Worm (Caenorhabditis elegans) whole organism, late embryonic: ENCODE data around the gene fpn-1.2.

Experiments
- K09A11.1 ChIP-seq: sonication (generic microtip); optimal IDR thresholded peaks from 2 replicates; lab custom pipeline; 2017; ENCODE audit warnings: antibody characterized with exemption, mild to moderate bottlenecking, missing genetic modification characterization, missing compliant biosample characterization; ENCODE audit not compliant: insufficient read depth
- ahr-1 ChIP-seq: sonication (generic microtip); optimal IDR thresholded peaks from 2 replicates; lab custom pipeline; 2016; ENCODE audit warnings: missing genetic modification characterization, missing compliant biosample characterization
- ceh-14 ChIP-seq: sonication (generic microtip); optimal IDR thresholded peaks from 2 replicates; lab custom pipeline; 2016; ENCODE audit warnings: missing genotype, missing genetic modification characterization, missing compliant biosample characterization
- ceh-18 ChIP-seq: sonication (generic microtip); optimal IDR thresholded peaks from 2 replicates; lab custom pipeline; 2016; ENCODE audit warnings: missing genetic modification characterization, missing compliant biosample characterization
- ceh-19 ChIP-seq: fragments of 200-800 bp; sonication (Bioruptor generic); optimal IDR thresholded peaks from 2 replicates; lab custom pipeline; 2018; ENCODE audit warnings: mild to moderate bottlenecking, missing genetic modification characterization, missing compliant biosample characterization
- ceh-2 ChIP-seq: sonication (generic microtip); optimal IDR thresholded peaks from 2 replicates; lab custom pipeline; 2016; ENCODE audit warnings: missing genotype, missing genetic modification characterization, missing compliant biosample characterization
- ceh-34 ChIP-seq: sonication (generic microtip); optimal IDR thresholded peaks from 2 replicates; lab custom pipeline; 2016; ENCODE audit warnings: mild to moderate bottlenecking, missing genetic modification characterization, missing compliant biosample characterization
- ceh-45 ChIP-seq: fragments of 200-800 bp; sonication (Bioruptor generic); IDR thresholded peaks from 2 replicates; pipeline ENCODE4 v1.3.6; 2022; ENCODE audit warnings: missing genetic modification reagents, missing genetic modification characterization, missing compliant biosample characterization
- ceh-48 ChIP-seq: sonication (generic microtip); optimal IDR thresholded peaks from 2 replicates; lab custom pipeline; 2016; ENCODE audit warnings: missing genetic modification characterization, inconsistent platforms, missing compliant biosample characterization
- ceh-6 ChIP-seq: fragments of 200-800 bp; sonication (Bioruptor generic); optimal IDR thresholded peaks from 2 replicates; lab custom pipeline; 2018; ENCODE audit warnings: mild to moderate bottlenecking, missing genetic modification characterization, missing compliant biosample characterization
- che-1 ChIP-seq: sonication (generic microtip); optimal IDR thresholded peaks from 2 replicates; lab custom pipeline; 2016; ENCODE audit warnings: mild to moderate bottlenecking, missing genetic modification characterization, missing compliant biosample characterization
- dmd-4 ChIP-seq: sonication (generic microtip); optimal IDR thresholded peaks from 2 replicates; lab custom pipeline; 2016; ENCODE audit warnings: borderline replicate concordance, missing genetic modification characterization, missing compliant biosample characterization
- dve-1 ChIP-seq: sonication (generic microtip); optimal IDR thresholded peaks from 2 replicates; lab custom pipeline; 2017; ENCODE audit warnings: antibody characterized with exemption, mild to moderate bottlenecking, missing genetic modification characterization, missing compliant biosample characterization
- elt-2 ChIP-seq: sonication (generic microtip); optimal IDR thresholded peaks from 2 replicates; lab custom pipeline; 2016; ENCODE audit warnings: missing genetic modification reagents, missing genetic modification characterization, missing compliant biosample characterization
- elt-4 ChIP-seq: sonication (generic microtip); optimal IDR thresholded peaks from 2 replicates; lab custom pipeline; 2016; ENCODE audit warnings: missing genetic modification characterization, missing compliant biosample characterization
- eyg-1 ChIP-seq: sonication (generic microtip); optimal IDR thresholded peaks from 2 replicates; lab custom pipeline; 2016; ENCODE audit warnings: missing genotype, missing genetic modification characterization, missing compliant biosample characterization
- fax-1 ChIP-seq: sonication (generic microtip); optimal IDR thresholded peaks from 2 replicates; lab custom pipeline; 2016; ENCODE audit warnings: missing genotype, missing genetic modification characterization, missing compliant biosample characterization
- fkh-10 ChIP-seq: fragments of 150-350 bp; optimal IDR thresholded peaks from 2 replicates; lab custom pipeline; 2014; ENCODE audit warnings: missing biosample characterization, missing genetic modification reagents, missing genetic modification characterization
- fkh-6 ChIP-seq: sonication (generic microtip); optimal IDR thresholded peaks from 2 replicates; lab custom pipeline; 2016; ENCODE audit warnings: missing genetic modification characterization, missing compliant biosample characterization
- gmeb-2 ChIP-seq: sonication (generic microtip); optimal IDR thresholded peaks from 2 replicates; lab custom pipeline; 2016; ENCODE audit warnings: missing genetic modification characterization, inconsistent platforms, missing compliant biosample characterization
- hlh-15 ChIP-seq: sonication (generic microtip); optimal IDR thresholded peaks from 2 replicates; lab custom pipeline; 2016; ENCODE audit warnings: missing genetic modification characterization, missing compliant biosample characterization
- hlh-30 ChIP-seq: sonication (generic microtip); optimal IDR thresholded peaks from 2 replicates; lab custom pipeline; 2017; ENCODE audit warnings: antibody characterized with exemption, missing genetic modification characterization, missing compliant biosample characterization; ENCODE audit not compliant: insufficient read depth
- hlh-8 ChIP-seq: sonication (generic microtip); optimal IDR thresholded peaks from 2 replicates; lab custom pipeline; 2016; ENCODE audit warnings: missing genotype, missing genetic modification characterization, missing compliant biosample characterization
- lin-11 ChIP-seq: fragments of 200-800 bp; sonication (Bioruptor generic); optimal IDR thresholded peaks from 2 replicates; lab custom pipeline; 2018; ENCODE audit warnings: mild to moderate bottlenecking, missing genetic modification characterization, missing compliant biosample characterization
- mec-3 ChIP-seq: sonication (generic microtip); optimal IDR thresholded peaks from 2 replicates; lab custom pipeline; 2016; ENCODE audit warnings: borderline replicate concordance, missing genetic modification characterization, missing compliant biosample characterization
- nhr-11 ChIP-seq: fragments of 150-350 bp; optimal IDR thresholded peaks from 2 replicates; lab custom pipeline; 2014; ENCODE audit warnings: missing biosample characterization, missing genetic modification characterization
- nhr-232 ChIP-seq: sonication (generic microtip); optimal IDR thresholded peaks from 2 replicates; lab custom pipeline; 2016; ENCODE audit warnings: missing genetic modification characterization, missing compliant biosample characterization
- odd-2 ChIP-seq: sonication (generic microtip); optimal IDR thresholded peaks from 2 replicates; lab custom pipeline; 2017; ENCODE audit warnings: antibody characterized with exemption, mild to moderate bottlenecking, missing genetic modification characterization, missing compliant biosample characterization
- pag-3 ChIP-seq: sonication (generic microtip); optimal IDR thresholded peaks from 2 replicates; lab custom pipeline; 2016; ENCODE audit warnings: missing compliant biosample characterization, missing genetic modification characterization, borderline replicate concordance
- pat-9 ChIP-seq: fragments of 200-800 bp; sonication (Bioruptor generic); optimal IDR thresholded peaks from 2 replicates; lab custom pipeline; 2018; ENCODE audit warnings: mild to moderate bottlenecking, missing genetic modification characterization, moderate library complexity, missing compliant biosample characterization
- pax-1 ChIP-seq: fragments of 150-350 bp; optimal IDR thresholded peaks from 2 replicates; lab custom pipeline; 2014; ENCODE audit warnings: missing biosample characterization, missing genetic modification characterization
- pha-2 ChIP-seq: sonication (generic microtip); optimal IDR thresholded peaks from 2 replicates; lab custom pipeline; 2017; ENCODE audit warnings: mild to moderate bottlenecking, missing genetic modification characterization, missing compliant biosample characterization
- pha-4 ChIP-seq: fragments of 150-350 bp; optimal IDR thresholded peaks from 2 replicates; lab custom pipeline; 2018; ENCODE audit warnings: missing biosample characterization, missing genetic modification reagents, missing genetic modification characterization
- pqm-1 ChIP-seq: sonication (generic microtip); optimal IDR thresholded peaks from 2 replicates; lab custom pipeline; 2016; ENCODE audit warnings: missing genetic modification characterization, missing compliant biosample characterization
- ref-2 ChIP-seq: sonication (generic microtip); optimal IDR thresholded peaks from 2 replicates; lab custom pipeline; 2016; ENCODE audit warnings: missing genetic modification characterization, missing compliant biosample characterization
- rnt-1 ChIP-seq: sonication (generic microtip); optimal IDR thresholded peaks from 2 replicates; lab custom pipeline; 2016; ENCODE audit warnings: missing genetic modification characterization, missing compliant biosample characterization
- sox-2 ChIP-seq: fragments of 200-800 bp; sonication (Bioruptor generic); IDR thresholded peaks from 2 replicates; pipeline ENCODE4 v1.3.6; 2022; ENCODE audit warnings: missing genetic modification reagents, missing genetic modification characterization, missing compliant biosample characterization
- sox-4 ChIP-seq: sonication (generic microtip); optimal IDR thresholded peaks from 2 replicates; lab custom pipeline; 2017; ENCODE audit warnings: mild to moderate bottlenecking, missing genetic modification characterization, inconsistent platforms, missing compliant biosample characterization
- syd-9 ChIP-seq: sonication (generic microtip); optimal IDR thresholded peaks from 2 replicates; lab custom pipeline; 2016; ENCODE audit warnings: mild to moderate bottlenecking, missing genetic modification characterization, moderate library complexity, missing compliant biosample characterization
- tbx-2 ChIP-seq: sonication (generic microtip); optimal IDR thresholded peaks from 2 replicates; lab custom pipeline; 2016; ENCODE audit warnings: missing genetic modification characterization, missing compliant biosample characterization
- unc-3 ChIP-seq, 2 experiments: fragments of 200-800 bp in 1 of 2; sonication (Bioruptor generic) in 1 of 2; sonication (generic microtip) in 1 of 2; conservative IDR thresholded peaks in 1 of 2; optimal IDR thresholded peaks in 1 of 2; 2 replicates each; pipeline versions ENCODE4 v1.3.6 to Lab custom; 2016 to 2022; ENCODE audit warnings: missing compliant biosample characterization in 2 of 2, missing genetic modification characterization in 2 of 2, missing genetic modification reagents in 1 of 2
- unc-42 ChIP-seq: sonication (generic microtip); optimal IDR thresholded peaks from 2 replicates; lab custom pipeline; 2016; ENCODE audit warnings: missing genotype, missing genetic modification characterization, missing compliant biosample characterization
- unc-86 ChIP-seq: sonication (generic microtip); optimal IDR thresholded peaks from 2 replicates; lab custom pipeline; 2016; ENCODE audit warnings: missing genetic modification characterization, missing compliant biosample characterization
- zip-5 ChIP-seq: sonication (generic microtip); optimal IDR thresholded peaks from 2 replicates; lab custom pipeline; 2016; ENCODE audit warnings: missing genetic modification characterization, missing compliant biosample characterization
- ztf-16 ChIP-seq: sonication (generic microtip); optimal IDR thresholded peaks from 2 replicates; lab custom pipeline; 2017; ENCODE audit warnings: missing genetic modification characterization, missing compliant biosample characterization

Gene fpn-1.2

ce11 chrV:1471078-1471969 is 6.8 kb upstream of the fpn-1.2 start:
- TF ChIP-seq gmeb-2 (tag; lab: Kevin White, UChicago), result no peak
- TF ChIP-seq nhr-232 (tag; lab: Kevin White, UChicago), result no peak
- no peak for TF ChIP-seq dve-1
- no peak for TF ChIP-seq fkh-6 (tag; lab: Kevin White, UChicago)
- no peak for TF ChIP-seq ceh-2 (tag; lab: Kevin White, UChicago)
- TF ChIP-seq unc-42 (tag; lab: Kevin White, UChicago), result peak; percentile 64
- TF ChIP-seq ceh-45 (GFP tag; lab: Robert Waterston, UW), result no peak
- TF ChIP-seq unc-86 (tag; lab: Kevin White, UChicago), result no peak
- no peak for TF ChIP-seq sox-2 (GFP tag; lab: Robert Waterston, UW)
- no peak for TF ChIP-seq eyg-1 (tag; lab: Kevin White, UChicago)
- no peak for TF ChIP-seq K09A11.1
- peak; percentile 18 for TF ChIP-seq rnt-1 (tag; lab: Kevin White, UChicago)
- TF ChIP-seq pax-1 (tag; lab: Kevin White, UChicago), result no peak
- no peak for TF ChIP-seq ceh-48 (tag; lab: Kevin White, UChicago)
- TF ChIP-seq lin-11 (tag; lab: Kevin White, UChicago), result no peak
- TF ChIP-seq ceh-18, result peak; percentile 83
- TF ChIP-seq ahr-1 (tag; lab: Kevin White, UChicago), result no peak
- TF ChIP-seq ztf-16 (tag; lab: Kevin White, UChicago), result no peak
- TF ChIP-seq zip-5 (tag; lab: Kevin White, UChicago), result no peak
- peak; percentile 23 for TF ChIP-seq pat-9 (tag; lab: Kevin White, UChicago)
- TF ChIP-seq dmd-4, result no peak
- TF ChIP-seq che-1 (tag; lab: Kevin White, UChicago), result no peak
- TF ChIP-seq fkh-10, result no peak
- no peak for TF ChIP-seq ceh-6
- TF ChIP-seq elt-2, result no peak
- TF ChIP-seq hlh-15 (tag; lab: Kevin White, UChicago), result no peak
- no peak for TF ChIP-seq pha-4 (tag; lab: Kevin White, UChicago)
- TF ChIP-seq ref-2 (tag; lab: Kevin White, UChicago), result no peak
- TF ChIP-seq tbx-2 (tag; lab: Kevin White, UChicago), result peak; percentile 20
- no peak for TF ChIP-seq pha-2 (tag; lab: Kevin White, UChicago)
- no peak for TF ChIP-seq sox-4 (tag; lab: Kevin White, UChicago)
- TF ChIP-seq hlh-8 (tag; lab: Kevin White, UChicago), result no peak
- TF ChIP-seq hlh-30 (tag; lab: Kevin White, UChicago), result no peak
- TF ChIP-seq syd-9 (tag; lab: Kevin White, UChicago), result peak; percentile 5
- TF ChIP-seq ceh-19 (GFP tag; lab: Kevin White, UChicago), result no peak
- no peak for TF ChIP-seq pqm-1 (tag; lab: Kevin White, UChicago)
- TF ChIP-seq nhr-11, result no peak
- TF ChIP-seq ceh-14 (tag; lab: Kevin White, UChicago), result no peak
- TF ChIP-seq pag-3, result no peak

- TF ChIP-seq nhr-232 (tag; lab: Kevin White, UChicago), result no peak
- no peak for TF ChIP-seq elt-2
- no peak for TF ChIP-seq K09A11.1
- TF ChIP-seq odd-2, result no peak
- TF ChIP-seq zip-5 (tag; lab: Kevin White, UChicago), result no peak
- TF ChIP-seq ceh-14 (tag; lab: Kevin White, UChicago), result no peak
- TF ChIP-seq unc-42 (tag; lab: Kevin White, UChicago), result no peak
- TF ChIP-seq mec-3, result no peak
- no peak for TF ChIP-seq unc-3 (GFP tag; conservative IDR thresholded peaks at IDR 0.05; lab: Robert Waterston, UW)
- TF ChIP-seq unc-3 (tag; optimal IDR thresholded peaks at IDR 0.05; lab: Kevin White, UChicago), result no peak
- TF ChIP-seq syd-9 (tag; lab: Kevin White, UChicago), result no peak
- TF ChIP-seq sox-2 (GFP tag; lab: Robert Waterston, UW), result no peak
- TF ChIP-seq fax-1 (tag; lab: Kevin White, UChicago), result no peak
- TF ChIP-seq elt-4, result no peak
- no peak for TF ChIP-seq ceh-34 (tag; lab: Kevin White, UChicago)
- TF ChIP-seq sox-4 (tag; lab: Kevin White, UChicago), result no peak
- TF ChIP-seq unc-86 (tag; lab: Kevin White, UChicago), result no peak
- no peak for TF ChIP-seq lin-11 (tag; lab: Kevin White, UChicago)
Measured at ce11 chrV:1468905-1469304, 4.4 kb upstream of the fpn-1.2 start.
